Worm (Caenorhabditis elegans) whole organism, L1 larva: ENCODE results near the gene lev-1.

Source experiments
- C16A3.4 ChIP-seq: fragments of 150-350 bp; optimal IDR thresholded peaks from 2 replicates; lab custom pipeline; 2014; ENCODE audit warnings: missing biosample characterization, missing genetic modification characterization
- alr-1 ChIP-seq: fragments of 200-800 bp; sonication (Bioruptor generic); optimal IDR thresholded peaks from 2 replicates; lab custom pipeline; 2018; ENCODE audit warnings: borderline replicate concordance, mild to moderate bottlenecking, missing genetic modification characterization, missing compliant biosample characterization
- blmp-1 ChIP-seq: fragments of 150-350 bp; optimal IDR thresholded peaks from 2 replicates; lab custom pipeline; 2014; ENCODE audit warnings: missing biosample characterization, missing genetic modification characterization
- ceh-63 ChIP-seq: fragments of 200-800 bp; sonication (Bioruptor generic); optimal IDR thresholded peaks from 2 replicates; lab custom pipeline; 2018; ENCODE audit warnings: mild to moderate bottlenecking, missing genetic modification characterization, missing compliant biosample characterization
- ceh-82 ChIP-seq, 3 experiments: fragments of 150-350 bp in 1 of 3; sonication (generic microtip) in 2 of 3; optimal IDR thresholded peaks; 2 replicates each; lab custom pipeline; 2014 to 2017; ENCODE audit warnings: missing biosample characterization in 3 of 3, missing genetic modification characterization in 3 of 3
- ceh-90 ChIP-seq: sonication (generic microtip); optimal IDR thresholded peaks from 2 replicates; lab custom pipeline; 2016; ENCODE audit warnings: missing genetic modification characterization, missing compliant biosample characterization
- ces-1 ChIP-seq: fragments of 150-350 bp; optimal IDR thresholded peaks from 2 replicates; lab custom pipeline; 2014; ENCODE audit warnings: missing biosample characterization, missing genetic modification reagents, missing genetic modification characterization
- dpl-1 ChIP-seq, 3 experiments: fragments of 150-350 bp in 2 of 3; sonication (generic microtip) in 1 of 3; optimal IDR thresholded peaks; 2 replicates each; lab custom pipeline; 2014 to 2017; ENCODE audit warnings: missing biosample characterization in 3 of 3, missing genetic modification characterization in 3 of 3, missing genetic modification reagents in 3 of 3
- efl-1 ChIP-seq, 4 experiments: fragments of 150-350 bp; optimal IDR thresholded peaks in 3 of 4; peaks in 1 of 4; 1 replicate in 1 of 4; 2 replicates in 3 of 4; lab custom pipeline; 2014; ENCODE audit warnings: missing biosample characterization in 2 of 4, missing genetic modification characterization in 2 of 4, missing genetic modification reagents in 2 of 4
- egl-27 ChIP-seq, 2 experiments: fragments of 150-350 bp in 1 of 2; sonication (generic microtip); optimal IDR thresholded peaks; 3 replicates each; lab custom pipeline; 2017 to 2018; ENCODE audit warnings: missing biosample characterization in 2 of 2, missing genetic modification characterization in 2 of 2, missing genetic modification reagents in 2 of 2
- elt-2 ChIP-seq: sonication (generic microtip); optimal IDR thresholded peaks from 2 replicates; lab custom pipeline; 2016; ENCODE audit warnings: missing genetic modification characterization, mild to moderate bottlenecking, inconsistent platforms, missing compliant biosample characterization, missing genetic modification reagents
- elt-3 ChIP-seq, 6 experiments: fragments of 150-350 bp in 1 of 6; sonication (generic microtip); optimal IDR thresholded peaks; 2 replicates each; lab custom pipeline; 2017 to 2018; ENCODE audit warnings: missing biosample characterization in 6 of 6, missing genetic modification characterization in 6 of 6, inconsistent platforms in 1 of 6
- ets-5 ChIP-seq: fragments of 200-800 bp; sonication (Bioruptor generic); IDR thresholded peaks from 2 replicates; pipeline ENCODE4 v1.3.6; 2022; ENCODE audit warnings: missing genetic modification characterization, missing compliant biosample characterization
- fkh-8 ChIP-seq: sonication (generic microtip); optimal IDR thresholded peaks from 2 replicates; lab custom pipeline; 2016; ENCODE audit warnings: mild to moderate bottlenecking, missing genetic modification characterization, missing compliant biosample characterization
- hlh-17 ChIP-seq: fragments of 200-800 bp; sonication (Bioruptor generic); optimal IDR thresholded peaks from 2 replicates; lab custom pipeline; 2018; ENCODE audit warnings: missing genetic modification characterization, mild to moderate bottlenecking, missing compliant biosample characterization, moderate library complexity, borderline replicate concordance
- hlh-4 ChIP-seq: sonication (generic microtip); optimal IDR thresholded peaks from 2 replicates; lab custom pipeline; 2016; ENCODE audit warnings: mild to moderate bottlenecking, missing genetic modification characterization, missing compliant biosample characterization
- hpl-2 ChIP-seq: fragments of 150-350 bp; optimal IDR thresholded peaks from 2 replicates; lab custom pipeline; 2014; ENCODE audit warnings: missing biosample characterization, missing genetic modification reagents, missing genetic modification characterization
- lin-14 ChIP-seq: fragments of 200-800 bp; sonication (Bioruptor generic); optimal IDR thresholded peaks from 2 replicates; lab custom pipeline; 2018; ENCODE audit warnings: mild to moderate bottlenecking, missing genetic modification characterization, moderate library complexity, missing compliant biosample characterization
- lin-15B ChIP-seq: fragments of 150-350 bp; sonication (generic microtip); optimal IDR thresholded peaks from 3 replicates; lab custom pipeline; 2014; ENCODE audit warnings: missing biosample characterization, missing genetic modification characterization
- lin-35 ChIP-seq, 2 experiments: fragments of 150-350 bp; optimal IDR thresholded peaks; 2 replicates each; lab custom pipeline; 2014; ENCODE audit warnings: missing biosample characterization in 2 of 2, missing genetic modification characterization in 2 of 2, missing genetic modification reagents in 2 of 2
- mab-9 ChIP-seq: fragments of 200-800 bp; sonication (Bioruptor generic); IDR thresholded peaks from 2 replicates; pipeline ENCODE4 v1.3.6; 2022; ENCODE audit warnings: missing genetic modification reagents, missing genetic modification characterization, missing compliant biosample characterization
- nhr-19 ChIP-seq: fragments of 200-800 bp; sonication (Bioruptor generic); conservative IDR thresholded peaks from 2 replicates; pipeline ENCODE4 v1.3.6; 2022; ENCODE audit warnings: missing genetic modification characterization, missing compliant biosample characterization
- nhr-20 ChIP-seq: sonication (generic microtip); optimal IDR thresholded peaks from 2 replicates; lab custom pipeline; 2016; ENCODE audit warnings: mild to moderate bottlenecking, missing genetic modification characterization, missing compliant biosample characterization
- nhr-237 ChIP-seq: fragments of 150-350 bp; optimal IDR thresholded peaks from 2 replicates; lab custom pipeline; 2014; ENCODE audit warnings: missing biosample characterization, missing genetic modification characterization
- nhr-77 ChIP-seq: fragments of 150-350 bp; optimal IDR thresholded peaks from 2 replicates; lab custom pipeline; 2014; ENCODE audit warnings: missing biosample characterization, missing genetic modification characterization
- nhr-85 ChIP-seq: sonication (generic microtip); peaks from one replicate; lab custom pipeline; 2016; ENCODE audit warnings: missing genetic modification characterization, inconsistent platforms, missing compliant biosample characterization
- pag-3 ChIP-seq: sonication (generic microtip); optimal IDR thresholded peaks from 2 replicates; lab custom pipeline; 2017; ENCODE audit warnings: missing genetic modification characterization, mild to moderate bottlenecking, missing compliant biosample characterization, antibody characterized with exemption, borderline replicate concordance; ENCODE audit not compliant: insufficient read depth
- pax-3 ChIP-seq: fragments of 200-800 bp; sonication (Bioruptor generic); optimal IDR thresholded peaks from 2 replicates; lab custom pipeline; 2018; ENCODE audit warnings: mild to moderate bottlenecking, missing genetic modification characterization, moderate library complexity, missing compliant biosample characterization
- pqm-1 ChIP-seq: sonication (generic microtip); optimal IDR thresholded peaks from 3 replicates; lab custom pipeline; 2017; ENCODE audit warnings: missing biosample characterization, missing genetic modification characterization
- snu-23 ChIP-seq: sonication (generic microtip); optimal IDR thresholded peaks from 2 replicates; lab custom pipeline; 2016; ENCODE audit warnings: missing genetic modification characterization, missing compliant biosample characterization
- sup-37 ChIP-seq: fragments of 200-800 bp; sonication (Bioruptor generic); optimal IDR thresholded peaks from 2 replicates; lab custom pipeline; 2018; ENCODE audit warnings: mild to moderate bottlenecking, missing genetic modification characterization, missing compliant biosample characterization
- swsn-7 ChIP-seq: sonication (generic microtip); optimal IDR thresholded peaks from 2 replicates; lab custom pipeline; 2016; ENCODE audit warnings: missing genetic modification characterization, missing compliant biosample characterization
- tbx-2 ChIP-seq: sonication (generic microtip); optimal IDR thresholded peaks from 2 replicates; lab custom pipeline; 2016; ENCODE audit warnings: missing genetic modification characterization, missing compliant biosample characterization
- unc-30 ChIP-seq: sonication (generic microtip); optimal IDR thresholded peaks from 2 replicates; lab custom pipeline; 2017; ENCODE audit warnings: missing biosample characterization, missing genetic modification characterization
- unc-86 ChIP-seq: sonication (generic microtip); optimal IDR thresholded peaks from 2 replicates; lab custom pipeline; 2016; ENCODE audit warnings: missing genetic modification characterization, missing compliant biosample characterization
- ztf-11 ChIP-seq, 2 experiments: sonication (generic microtip); optimal IDR thresholded peaks; 2 replicates each; lab custom pipeline; 2016 to 2017; ENCODE audit warnings: missing genetic modification characterization in 2 of 2, missing biosample characterization in 1 of 2, missing compliant biosample characterization in 1 of 2

The lev-1 gene

ce11 chrIV:13165181-13165580 is 14.0 kb downstream of the lev-1 start, which contains the start of gene scl-14:
Gene scl-14, plus strand, starts transcription at chrIV:13165481.
- no peak for TF ChIP-seq ets-5 (GFP tag; lab: Robert Waterston, UW)
- TF ChIP-seq dpl-1 (GFP tag; optimal IDR thresholded peaks at IDR 0.05; lab: Kevin White, UChicago) = no peak
- TF ChIP-seq tbx-2 (tag; lab: Kevin White, UChicago) = no peak
- no peak for TF ChIP-seq alr-1 (tag; lab: Kevin White, UChicago)
- no peak for TF ChIP-seq egl-27 (tag; optimal IDR thresholded peaks at IDR 0.05; lab: Kevin White, UChicago)
- no peak for TF ChIP-seq lin-14 (GFP tag; lab: Kevin White, UChicago)
- no peak for TF ChIP-seq hlh-4 (tag; lab: Kevin White, UChicago)
- TF ChIP-seq ces-1 = no peak
- TF ChIP-seq nhr-20 (tag; lab: Kevin White, UChicago) = no peak
- no peak for TF ChIP-seq lin-15B
- TF ChIP-seq sup-37 (GFP tag; lab: Kevin White, UChicago) = no peak
- no peak for TF ChIP-seq ceh-63 (GFP tag; lab: Kevin White, UChicago)
- no peak for TF ChIP-seq fkh-8 (tag; lab: Kevin White, UChicago)
- TF ChIP-seq hpl-2 = no peak
- no peak for TF ChIP-seq pag-3 (tag; lab: Kevin White, UChicago)
- TF ChIP-seq nhr-237 (tag; lab: Kevin White, UChicago) = no peak
- no peak for TF ChIP-seq elt-2 (tag; lab: Kevin White, UChicago)
- TF ChIP-seq unc-30 (tag; lab: Kevin White, UChicago) = no peak
- TF ChIP-seq elt-3 (tag; optimal IDR thresholded peaks at IDR 0.05; lab: Kevin White, UChicago) = no peak

- TF ChIP-seq nhr-85 (peak; percentile 24), dpl-1 (GFP tag; optimal IDR thresholded peaks at IDR 0.05; lab: Kevin White, UChicago) (peak in 1 of 3 experiments; percentile 12), swsn-7 (tag; lab: Kevin White, UChicago) (no peak), lin-35 (GFP tag; optimal IDR thresholded peaks at IDR 0.05; lab: Kevin White, UChicago) (peak in 1 of 2 experiments; percentile 21), snu-23 (no peak), efl-1 (optimal IDR thresholded peaks at IDR 0.05; lab: Kevin White, UChicago) (peak; percentile 29 to 36), efl-1 (GFP tag; optimal IDR thresholded peaks at IDR 0.05 in 1 of 2; lab: Kevin White, UChicago) (peak in 1 of 2 experiments; percentile 81)
Observed at ce11 chrIV:13154391-13155283, 24.6 kb downstream of the lev-1 start, which contains the start of the genes crld-1 and msh-5. Gene crld-1, minus strand, starts transcription at chrIV:13154441. Gene msh-5, plus strand, starts transcription at chrIV:13155233.

- TF ChIP-seq lin-35 (GFP tag; optimal IDR thresholded peaks at IDR 0.05; lab: Kevin White, UChicago) (no peak), ceh-63 (GFP tag; lab: Kevin White, UChicago) (no peak), pag-3 (tag; lab: Kevin White, UChicago) (no peak), ztf-11 (tag; optimal IDR thresholded peaks at IDR 0.05; lab: Kevin White, UChicago) (no peak), ceh-90 (tag; lab: Kevin White, UChicago) (no peak), pqm-1 (no peak), unc-86 (tag; lab: Kevin White, UChicago) (no peak), C16A3.4 (tag; lab: Kevin White, UChicago) (no peak), pax-3 (tag; lab: Kevin White, UChicago) (no peak), blmp-1 (no peak), snu-23 (no peak), unc-30 (tag; lab: Kevin White, UChicago) (no peak), hlh-17 (no peak), nhr-77 (tag; lab: Kevin White, UChicago) (no peak), lin-15B (no peak), ceh-82 (tag; optimal IDR thresholded peaks at IDR 0.05; lab: Kevin White, UChicago) (no peak), nhr-19 (no peak), efl-1 (optimal IDR thresholded peaks at IDR 0.05; lab: Kevin White, UChicago) (no peak), efl-1 (GFP tag; optimal IDR thresholded peaks at IDR 0.05 in 1 of 2; lab: Kevin White, UChicago) (no peak), sup-37 (GFP tag; lab: Kevin White, UChicago) (no peak), mab-9 (GFP tag; lab: Robert Waterston, UW) (no peak)
Observed at ce11 chrIV:13149276-13149675, 29.9 kb downstream of the lev-1 start, which contains the start of gene nlp-79. Gene nlp-79, plus strand, starts transcription at chrIV:13149576.
